Worm (Caenorhabditis elegans) whole organism, young adult: Measurements from ENCODE around the gene col-146.

Source experiments
- him-1 ChIP-seq: sonication (generic microtip); optimal IDR thresholded peaks from 2 replicates; lab custom pipeline; 2016; ENCODE audit warnings: missing genotype, missing genetic modification reagents, missing genetic modification characterization, missing compliant biosample characterization
- hlh-26 ChIP-seq: fragments of 200-800 bp; sonication (Bioruptor generic); conservative IDR thresholded peaks from 2 replicates; pipeline ENCODE4 v1.3.6; 2022; ENCODE audit warnings: missing genetic modification reagents, missing genetic modification characterization, missing compliant biosample characterization
- lir-1 ChIP-seq: fragments of 200-800 bp; sonication (Bioruptor generic); conservative IDR thresholded peaks from 2 replicates; pipeline ENCODE4 v1.3.6; 2022; ENCODE audit warnings: missing genetic modification reagents, missing genetic modification characterization, missing compliant biosample characterization
- madf-10 ChIP-seq: sonication (generic microtip); optimal IDR thresholded peaks from 2 replicates; lab custom pipeline; 2016; ENCODE audit warnings: mild to moderate bottlenecking, missing genetic modification characterization, missing compliant biosample characterization
- madf-8 ChIP-seq: fragments of 200-800 bp; sonication (Bioruptor generic); conservative IDR thresholded peaks from 2 replicates; pipeline ENCODE4 v1.3.6; 2022; ENCODE audit warnings: missing genetic modification reagents, missing genetic modification characterization, missing compliant biosample characterization
- mes-4 ChIP-seq: sonication (generic microtip); optimal IDR thresholded peaks from 2 replicates; lab custom pipeline; 2016; ENCODE audit warnings: missing genotype, missing genetic modification characterization, missing compliant biosample characterization
- snpc-1.3 ChIP-seq: sonication (generic microtip); optimal IDR thresholded peaks from 2 replicates; lab custom pipeline; 2017; ENCODE audit warnings: missing genetic modification characterization, mild to moderate bottlenecking, missing compliant biosample characterization, antibody characterized with exemption, moderate library complexity, missing genotype, missing genetic modification reagents; ENCODE audit not compliant: insufficient read depth
- snpc-4 ChIP-seq, 5 experiments: fragments of 150-350 bp in 1 of 5; sonication (generic microtip) in 4 of 5; optimal IDR thresholded peaks; 2 replicates each; lab custom pipeline; 2014 to 2018; ENCODE audit warnings: missing genetic modification characterization in 5 of 5, missing biosample characterization in 3 of 5, antibody characterized with exemption in 2 of 5, mild to moderate bottlenecking in 2 of 5, missing compliant biosample characterization in 2 of 5, missing genotype in 2 of 5, moderate library complexity in 2 of 5, missing genetic modification reagents in 1 of 5

ce11 chrV:9616687-9617086 is 13.1 kb upstream of the col-146 start:
- TF ChIP-seq madf-10 (tag; lab: Kevin White, UChicago) (no peak), lir-1 (GFP tag; lab: Robert Waterston, UW) (no peak), hlh-26 (GFP tag; lab: Robert Waterston, UW) (no peak), snpc-4 (GFP tag; optimal IDR thresholded peaks at IDR 0.05; lab: Kevin White, UChicago) (no peak), snpc-4 (tag; optimal IDR thresholded peaks at IDR 0.05; lab: Kevin White, UChicago) (no peak), mes-4 (tag; lab: Kevin White, UChicago) (no peak), madf-8 (no peak), him-1 (no peak), snpc-1.3 (no peak)
